Fruit fly (Drosophila melanogaster): Measurements from ENCODE around the gene CG43155.

CG43155 gene

DNA sequence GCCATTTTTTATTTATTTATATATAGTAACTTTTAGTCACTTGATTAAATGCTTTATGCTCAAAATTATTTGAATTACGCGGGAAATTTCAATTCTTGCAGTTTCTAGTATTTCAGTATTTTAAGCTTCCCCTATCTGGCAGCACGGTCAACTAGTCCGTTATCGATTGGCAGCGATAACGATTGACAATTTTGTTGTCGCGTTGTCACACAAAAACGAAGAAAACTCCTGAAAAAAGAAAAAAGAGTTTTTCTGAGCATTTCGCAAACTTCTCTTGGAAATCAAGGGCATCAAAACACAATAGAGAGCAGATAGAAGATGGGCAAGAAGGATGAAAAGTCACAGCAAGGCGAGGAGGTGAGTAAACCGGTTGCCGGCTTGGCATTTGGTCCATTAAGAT lies 25.5 kb downstream of the CG43155 start, which contains the start of gene Spase25 (continued):
- TF ChIP-seq CG3407 (GFP tag; optimal IDR thresholded peaks at IDR 0.05) (no peak), ci (GFP tag; IDR thresholded peaks at IDR 0.05) (no peak), Adf1 (GFP tag; IDR thresholded peaks at IDR 0.05) (no peak), CG1024 (GFP tag; IDR thresholded peaks at IDR 0.05) (no peak), Antp (GFP tag; optimal IDR thresholded peaks at IDR 0.05) (no peak), CG6272 (GFP tag; IDR thresholded peaks at IDR 0.05) (no peak), BEAF-32 (GFP tag; optimal IDR thresholded peaks at IDR 0.05) (peak; percentile 23), CG13894 (tag; optimal IDR thresholded peaks at IDR 0.05) (no peak), C15 (GFP tag; IDR thresholded peaks at IDR 0.05) (no peak), CG10654 (GFP tag; optimal IDR thresholded peaks at IDR 0.05) (no peak), fd3F (GFP tag; optimal IDR thresholded peaks at IDR 0.05) (no peak)

DNA sequence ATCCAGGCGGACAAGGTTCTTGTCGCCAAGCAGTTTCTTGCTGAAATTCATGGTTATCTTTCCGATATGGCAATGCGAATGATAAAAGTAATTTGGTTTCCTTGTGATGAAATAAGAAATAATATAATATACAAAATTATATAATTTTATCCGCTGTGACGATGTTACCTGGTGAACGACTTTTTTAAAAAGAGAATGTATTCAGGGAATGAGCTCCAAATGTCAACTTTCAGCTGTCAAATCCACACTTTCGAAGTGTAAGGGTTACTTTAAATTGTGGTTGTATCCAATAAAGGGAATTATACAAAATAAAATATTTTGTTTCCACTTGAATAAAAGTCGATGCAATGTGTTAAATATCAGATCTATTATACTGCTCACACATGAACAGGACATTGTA lies 31.9 kb downstream of the CG43155 start, which contains the start of gene CG33235:
Gene CG33235 (minus strand): TSS at position 101 of the 400 bp plus-strand sequence.
- TF ChIP-seq klu (GFP tag; IDR thresholded peaks at IDR 0.05) = no peak

DNA sequence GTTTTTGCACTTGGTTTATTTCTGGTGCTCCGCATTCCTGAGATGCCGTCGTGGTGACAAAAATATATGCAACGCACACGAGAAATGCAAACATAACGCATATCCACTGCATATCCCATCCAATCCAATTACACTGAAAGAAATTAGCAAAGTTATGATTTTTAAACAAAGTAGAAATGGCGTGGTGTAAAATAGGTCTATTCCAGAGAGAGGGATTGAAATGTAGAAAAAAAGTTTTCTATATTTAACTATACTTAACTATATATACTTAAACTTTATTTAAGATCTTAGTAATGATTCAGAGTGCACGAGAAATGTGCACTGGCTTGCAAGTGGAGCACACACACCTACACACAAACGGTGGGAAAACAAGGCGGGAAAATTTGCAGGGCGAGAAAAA lies 32.6 kb downstream of the CG43155 start:
- TF ChIP-seq vfl (GFP tag; optimal IDR thresholded peaks at IDR 0.05) = no peak
- TF ChIP-seq CG10979 (tag; optimal IDR thresholded peaks at IDR 0.05) = peak; percentile 8
- no peak for TF ChIP-seq E2f2 (GFP tag; IDR thresholded peaks at IDR 0.05)
- TF ChIP-seq Trl (optimal IDR thresholded peaks at IDR 0.05) = no peak
- TF ChIP-seq Trl (GFP tag; optimal IDR thresholded peaks at IDR 0.05) = no peak
- no peak for TF ChIP-seq CG15479 (GFP tag; optimal IDR thresholded peaks at IDR 0.05)
- TF ChIP-seq CG18764 (GFP tag; optimal IDR thresholded peaks at IDR 0.05) = no peak
- no peak for TF ChIP-seq pho (GFP tag; optimal IDR thresholded peaks at IDR 0.05)
- no peak for TF ChIP-seq ranshi (GFP tag; IDR thresholded peaks at IDR 0.05)
- peak; percentile 15 for TF ChIP-seq Blimp-1 (GFP tag; optimal IDR thresholded peaks at IDR 0.05)
- TF ChIP-seq BEAF-32 (GFP tag; optimal IDR thresholded peaks at IDR 0.05) = no peak
- TF ChIP-seq jing (GFP tag; optimal IDR thresholded peaks at IDR 0.05) = no peak
- TF ChIP-seq CG2712 (tag; optimal IDR thresholded peaks at IDR 0.05) = peak; percentile 24
- TF ChIP-seq shn (GFP tag; optimal IDR thresholded peaks at IDR 0.05) = no peak
- peak in 1 of 2 experiments; percentile 20 for TF ChIP-seq bsh (GFP tag; optimal IDR thresholded peaks at IDR 0.05)
- no peak for TF ChIP-seq pfk (GFP tag; optimal IDR thresholded peaks at IDR 0.05)
- TF ChIP-seq otp (GFP tag; IDR thresholded peaks at IDR 0.05) = no peak
- no peak for TF ChIP-seq CG12744 (GFP tag; optimal IDR thresholded peaks at IDR 0.05)
- no peak for TF ChIP-seq luna (GFP tag; optimal IDR thresholded peaks at IDR 0.05)
- TF ChIP-seq hkb (optimal IDR thresholded peaks at IDR 0.05) = no peak
- TF ChIP-seq hkb (GFP tag; IDR thresholded peaks at IDR 0.05) = no peak
- no peak for TF ChIP-seq Neu2 (GFP tag; optimal IDR thresholded peaks at IDR 0.05; ENCODE audit: borderline replicate concordance)
- no peak for TF ChIP-seq Hand (GFP tag; optimal IDR thresholded peaks at IDR 0.05)
- peak; percentile 5 for TF ChIP-seq phol (tag; optimal IDR thresholded peaks at IDR 0.05)
- TF ChIP-seq dysf (GFP tag; IDR thresholded peaks at IDR 0.05) = no peak
- TF ChIP-seq sim (GFP tag; IDR thresholded peaks at IDR 0.05) = no peak
- no peak for TF ChIP-seq crp (GFP tag; optimal IDR thresholded peaks at IDR 0.05)
- TF ChIP-seq odd (GFP tag; optimal IDR thresholded peaks at IDR 0.05) = no peak
- TF ChIP-seq Elba2 (GFP tag; optimal IDR thresholded peaks at IDR 0.05) = no peak
- peak; percentile 1 for TF ChIP-seq zf30C (GFP tag; optimal IDR thresholded peaks at IDR 0.05)
- TF ChIP-seq gsb (GFP tag; IDR thresholded peaks at IDR 0.05) = no peak
- TF ChIP-seq Ets97D (GFP tag; optimal IDR thresholded peaks at IDR 0.05) = no peak
- no peak for TF ChIP-seq cwo (GFP tag; optimal IDR thresholded peaks at IDR 0.05)
- TF ChIP-seq ab (GFP tag; optimal IDR thresholded peaks at IDR 0.05) = no peak
- no peak for TF ChIP-seq unpg (GFP tag; optimal IDR thresholded peaks at IDR 0.05)
- TF ChIP-seq maf-S (GFP tag; optimal IDR thresholded peaks at IDR 0.05) = no peak
- TF ChIP-seq CG17359 (tag; optimal IDR thresholded peaks at IDR 0.05) = peak; percentile 3
- TF ChIP-seq vvl (GFP tag; IDR thresholded peaks at IDR 0.05) = no peak
